In genomic region chr2L:16321872-16322631, dm6 we compare ENCODE assay signal across 4 fruit fly cellular contexts.
A peak's percentile ranks its signal among the peaks of the same experiment; 100 is the strongest.
TF ChIP-seq lines count a peak whose summit lies in the region.

No protein-coding gene starts in this region.

- no peak for TF ChIP-seq CTCF in whole organism, embryonic (GFP tag; optimal IDR thresholded peaks at IDR 0.05; lab: Kevin White, UChicago)

TF ChIP-seq in whole organism, adult, 20 proteins besides CTCF, POLR2A, EP300 and RAD21:
- no peak for TF ChIP-seq ovo (GFP tag; optimal IDR thresholded peaks at IDR 0.05; lab: Kevin White, UChicago)
- no peak for TF ChIP-seq CG11617 (GFP tag; optimal IDR thresholded peaks at IDR 0.05; lab: Kevin White, UChicago)
- no peak for TF ChIP-seq CG7101 (tag; optimal IDR thresholded peaks at IDR 0.05; lab: Kevin White, UChicago)
- TF ChIP-seq CG14711 (tag; optimal IDR thresholded peaks at IDR 0.05; lab: Kevin White, UChicago) = no peak
- TF ChIP-seq kay (GFP tag; lab: Kevin White, UChicago; ENCODE audit: borderline replicate concordance) = peak; percentile 22
- TF ChIP-seq pad (GFP tag; optimal IDR thresholded peaks at IDR 0.05; lab: Kevin White, UChicago) = no peak
- TF ChIP-seq CG33017 (tag; optimal IDR thresholded peaks at IDR 0.05; lab: Kevin White, UChicago) = no peak

TF ChIP-seq in whole organism, embryonic, 481 proteins besides CTCF, POLR2A, EP300 and RAD21 (continues in another document):
- TF ChIP-seq bigmax (GFP tag; optimal IDR thresholded peaks at IDR 0.05; lab: Kevin White, UChicago) = no peak
- no peak for TF ChIP-seq CG12071 (GFP tag; optimal IDR thresholded peaks at IDR 0.05; lab: Kevin White, UChicago)
- TF ChIP-seq H15 (GFP tag; IDR thresholded peaks at IDR 0.05; lab: Robert Waterston, UW) = no peak
- TF ChIP-seq nom (GFP tag; optimal IDR thresholded peaks at IDR 0.05; lab: Kevin White, UChicago) = no peak
- 0 out of 3 replicates have a peak, but pooled peaks have one; percentile 35 for TF ChIP-seq sr (GFP tag; IDR thresholded peaks at IDR 0.05; lab: Robert Waterston, UW)
- TF ChIP-seq jigr1 (GFP tag; IDR thresholded peaks at IDR 0.05; lab: Robert Waterston, UW) = no peak
- TF ChIP-seq CG15514 (GFP tag; optimal IDR thresholded peaks at IDR 0.05; lab: Kevin White, UChicago) = no peak
- TF ChIP-seq Rx (GFP tag; IDR thresholded peaks at IDR 0.05; lab: Robert Waterston, UW) = no peak
- peak; percentile 59 for TF ChIP-seq CG10543 (GFP tag; optimal IDR thresholded peaks at IDR 0.05; lab: Kevin White, UChicago)
- TF ChIP-seq rib (GFP tag; IDR thresholded peaks at IDR 0.05; lab: Robert Waterston, UW) = peak; percentile 65
- no peak for TF ChIP-seq CG34422 (GFP tag; IDR thresholded peaks at IDR 0.05; lab: Robert Waterston, UW)
- no peak for TF ChIP-seq ranshi (GFP tag; IDR thresholded peaks at IDR 0.05; lab: Robert Waterston, UW)
- no peak for TF ChIP-seq schlank (tag; optimal IDR thresholded peaks at IDR 0.05; lab: Kevin White, UChicago)
- peak; percentile 63 for TF ChIP-seq onecut (GFP tag; IDR thresholded peaks at IDR 0.05; lab: Robert Waterston, UW)
- TF ChIP-seq yki (optimal IDR thresholded peaks at IDR 0.05; lab: Kevin White, UChicago) = no peak
- TF ChIP-seq CG17568 (GFP tag; optimal IDR thresholded peaks at IDR 0.05; lab: Kevin White, UChicago) = no peak
- TF ChIP-seq gsb-n (tag; optimal IDR thresholded peaks at IDR 0.05; lab: Kevin White, UChicago) = no peak
- no peak for TF ChIP-seq CG11560 (tag; IDR thresholded peaks at IDR 0.05; lab: Robert Waterston, UW)
- TF ChIP-seq CG2120 (GFP tag; optimal IDR thresholded peaks at IDR 0.05; lab: Kevin White, UChicago) = no peak
- no peak for TF ChIP-seq MESR4 (GFP tag; optimal IDR thresholded peaks at IDR 0.05; lab: Kevin White, UChicago)
- TF ChIP-seq sd (tag; optimal IDR thresholded peaks at IDR 0.05; lab: Kevin White, UChicago) = peak; percentile 79
- TF ChIP-seq Med (GFP tag; lab: Kevin White, UChicago) = peak; percentile 10
- TF ChIP-seq CG18764 (GFP tag; optimal IDR thresholded peaks at IDR 0.05; lab: Kevin White, UChicago) = no peak
- no peak for TF ChIP-seq Antp (GFP tag; optimal IDR thresholded peaks at IDR 0.05; lab: Kevin White, UChicago)
- no peak for TF ChIP-seq hkb (optimal IDR thresholded peaks at IDR 0.05; lab: Kevin White, UChicago)
- TF ChIP-seq hkb (GFP tag; IDR thresholded peaks at IDR 0.05; lab: Robert Waterston, UW) = no peak
- no peak for TF ChIP-seq CG17912 (GFP tag; optimal IDR thresholded peaks at IDR 0.05; lab: Kevin White, UChicago)
- no peak for TF ChIP-seq CG15269 (tag; optimal IDR thresholded peaks at IDR 0.05; lab: Kevin White, UChicago)
- TF ChIP-seq CG8924 (tag; optimal IDR thresholded peaks at IDR 0.05; lab: Kevin White, UChicago) = no peak
- no peak for TF ChIP-seq CG6854 (GFP tag; optimal IDR thresholded peaks at IDR 0.05; lab: Kevin White, UChicago)
- no peak for TF ChIP-seq Hr51 (GFP tag; optimal IDR thresholded peaks at IDR 0.05; lab: Kevin White, UChicago)

TF ChIP-seq in whole organism, prepupa, 60 proteins besides CTCF, POLR2A, EP300 and RAD21:
- TF ChIP-seq esn (GFP tag; optimal IDR thresholded peaks at IDR 0.05; lab: Kevin White, UChicago) = no peak
- peak; percentile 10 for TF ChIP-seq vri (GFP tag; optimal IDR thresholded peaks at IDR 0.05; lab: Kevin White, UChicago)
- TF ChIP-seq svp (GFP tag; lab: Kevin White, UChicago) = peak; percentile 0
- peak; percentile 55 for TF ChIP-seq Eip78C (GFP tag; lab: Kevin White, UChicago)
TF ChIP-seq in whole organism, prepupa: peak in this region for 3.

TF ChIP-seq in whole organism, wandering third instar larva, 38 proteins besides CTCF, POLR2A, EP300 and RAD21:
- TF ChIP-seq foxo (GFP tag; optimal IDR thresholded peaks at IDR 0.05; lab: Kevin White, UChicago) (no peak), br (GFP tag; optimal IDR thresholded peaks at IDR 0.05; lab: Kevin White, UChicago) (peak; percentile 17), Hr83 (GFP tag; optimal IDR thresholded peaks at IDR 0.05; lab: Kevin White, UChicago; ENCODE audit: poor library complexity, severe bottlenecking) (no peak), brk (GFP tag; optimal IDR thresholded peaks at IDR 0.05; lab: Kevin White, UChicago) (no peak), fru (GFP tag; optimal IDR thresholded peaks at IDR 0.05; lab: Kevin White, UChicago) (no peak), GATAd (GFP tag; optimal IDR thresholded peaks at IDR 0.05; lab: Kevin White, UChicago) (no peak), Myc (optimal IDR thresholded peaks at IDR 0.05; lab: Kevin White, UChicago) (no peak), Abd-B (GFP tag; optimal IDR thresholded peaks at IDR 0.05; lab: Kevin White, UChicago) (no peak), rgr (GFP tag; optimal IDR thresholded peaks at IDR 0.05; lab: Kevin White, UChicago) (peak; percentile 36), Dfd (GFP tag; optimal IDR thresholded peaks at IDR 0.05; lab: Kevin White, UChicago) (no peak), CG32264 (GFP tag; optimal IDR thresholded peaks at IDR 0.05; lab: Kevin White, UChicago) (no peak), CrebA (GFP tag; optimal IDR thresholded peaks at IDR 0.05; lab: Kevin White, UChicago; ENCODE audit: borderline replicate concordance) (no peak), Rel (GFP tag; optimal IDR thresholded peaks at IDR 0.05; lab: Kevin White, UChicago) (no peak), Rel (tag; optimal IDR thresholded peaks at IDR 0.05; lab: Kevin White, UChicago) (peak; percentile 10), tai (GFP tag; optimal IDR thresholded peaks at IDR 0.05; lab: Kevin White, UChicago) (peak; percentile 23), lola (GFP tag; optimal IDR thresholded peaks at IDR 0.05; lab: Kevin White, UChicago) (no peak)
